Fruit fly (Drosophila melanogaster) whole organism, embryonic: Measurements from ENCODE around the gene Arv1.

Source experiments
- Atf-2 ChIP-seq: fragments of 200-800 bp; sonication (Bioruptor generic); optimal IDR thresholded peaks from 2 replicates; lab custom pipeline; 2016; ENCODE audit warnings: missing biosample characterization, missing genetic modification characterization
- B-H2 ChIP-seq: fragments of 200-800 bp; sonication (Bioruptor generic); optimal IDR thresholded peaks from 2 replicates; lab custom pipeline; 2018; ENCODE audit warnings: missing biosample characterization, mild to moderate bottlenecking, missing genetic modification characterization
- Bgb ChIP-seq: fragments of 200-800 bp; sonication (Bioruptor generic); IDR thresholded peaks from 2 replicates; pipeline ENCODE4 v1.3.6; 2022; ENCODE audit warnings: missing biosample characterization, missing genetic modification characterization; ENCODE audit not compliant: partially characterized antibody
- CG11247 ChIP-seq: fragments of 200-800 bp; sonication (Bioruptor generic); IDR thresholded peaks from 2 replicates; pipeline ENCODE4 v1.3.6; 2022; ENCODE audit warnings: missing biosample characterization, missing genetic modification characterization
- CG12299 ChIP-seq: fragments of 200-800 bp; sonication (Bioruptor generic); optimal IDR thresholded peaks from 2 replicates; lab custom pipeline; 2018; ENCODE audit warnings: missing biosample characterization, mild to moderate bottlenecking, missing genetic modification characterization
- CG13287 ChIP-seq: fragments of 200-800 bp; sonication (Bioruptor generic); IDR thresholded peaks from 2 replicates; pipeline ENCODE4 v1.3.6; 2022; ENCODE audit warnings: missing biosample characterization, missing genetic modification characterization; ENCODE audit not compliant: partially characterized antibody
- CG15514 ChIP-seq: fragments of 200-800 bp; sonication (Bioruptor generic); optimal IDR thresholded peaks from 3 replicates; lab custom pipeline; 2017; ENCODE audit warnings: missing biosample characterization, missing genetic modification characterization, mild to moderate bottlenecking, moderate library complexity, missing genetic modification reagents
- CG17612 ChIP-seq: fragments of 200-800 bp; sonication (Bioruptor generic); IDR thresholded peaks from 2 replicates; pipeline ENCODE4 v1.3.6; 2022; ENCODE audit warnings: missing biosample characterization, missing genetic modification characterization
- CG1792 ChIP-seq: fragments of 200-800 bp; sonication (Bioruptor generic); optimal IDR thresholded peaks from 2 replicates; lab custom pipeline; 2016; ENCODE audit warnings: missing biosample characterization, missing genetic modification characterization
- CG1832 ChIP-seq: fragments of 200-800 bp; sonication (Bioruptor generic); optimal IDR thresholded peaks from 2 replicates; lab custom pipeline; 2017; ENCODE audit warnings: missing biosample characterization, mild to moderate bottlenecking, missing genetic modification characterization, inconsistent platforms
- CG18476 ChIP-seq: fragments of 200-800 bp; sonication (Bioruptor generic); optimal IDR thresholded peaks from 2 replicates; lab custom pipeline; 2016; ENCODE audit warnings: missing biosample characterization, mild to moderate bottlenecking, missing genetic modification characterization
- CG18619 ChIP-seq: fragments of 200-800 bp; sonication (Bioruptor generic); optimal IDR thresholded peaks from 3 replicates; lab custom pipeline; 2017; ENCODE audit warnings: missing biosample characterization, mild to moderate bottlenecking, missing genetic modification characterization
- CG2712 ChIP-seq: fragments of 200-800 bp; optimal IDR thresholded peaks from 3 replicates; lab custom pipeline; 2019; ENCODE audit warnings: missing biosample characterization, mild to moderate bottlenecking, missing genetic modification characterization, moderate library complexity
- CG30431 ChIP-seq: fragments of 200-800 bp; sonication (Bioruptor generic); optimal IDR thresholded peaks from 2 replicates; lab custom pipeline; 2017; ENCODE audit warnings: missing biosample characterization, missing genetic modification characterization
- CG4328 ChIP-seq: fragments of 200-800 bp; sonication (Bioruptor generic); optimal IDR thresholded peaks from 3 replicates; lab custom pipeline; 2017; ENCODE audit warnings: missing biosample characterization, missing genetic modification reagents, missing genetic modification characterization
- CG4730 ChIP-seq: fragments of 200-800 bp; sonication (Bioruptor generic); IDR thresholded peaks from 2 replicates; pipeline ENCODE4 v1.3.6; 2022; ENCODE audit warnings: missing biosample characterization, missing genetic modification characterization
- CG7357 ChIP-seq: fragments of 200-800 bp; sonication (Bioruptor generic); IDR thresholded peaks from 3 replicates; pipeline ENCODE4 v1.3.6; 2022; ENCODE audit warnings: missing biosample characterization, missing genetic modification characterization
- CG7963 ChIP-seq: fragments of 200-800 bp; sonication (Bioruptor generic); IDR thresholded peaks from 3 replicates; pipeline ENCODE4 v1.3.6; 2022; ENCODE audit warnings: missing biosample characterization, missing genetic modification characterization; ENCODE audit not compliant: partially characterized antibody
- Camta ChIP-seq: fragments of 200-800 bp; sonication (Bioruptor generic); optimal IDR thresholded peaks from 2 replicates; lab custom pipeline; 2016; ENCODE audit warnings: missing biosample characterization, missing genetic modification characterization
- Chrac-16 ChIP-seq: fragments of 200-800 bp; sonication (Bioruptor generic); optimal IDR thresholded peaks from 3 replicates; lab custom pipeline; 2016; ENCODE audit warnings: missing biosample characterization, missing genetic modification characterization
- Dll ChIP-seq: fragments of 200-800 bp; sonication (Bioruptor generic); IDR thresholded peaks from 4 replicates; pipeline ENCODE4 v1.3.6; 2022; ENCODE audit warnings: missing biosample characterization, missing genetic modification characterization; ENCODE audit not compliant: partially characterized antibody
- Doc2 ChIP-seq: fragments of 200-800 bp; sonication (Bioruptor generic); IDR thresholded peaks from 2 replicates; pipeline ENCODE4 v1.3.6; 2022; ENCODE audit warnings: missing biosample characterization, missing genetic modification characterization
- E2f2 ChIP-seq: fragments of 200-800 bp; sonication (Bioruptor generic); IDR thresholded peaks from 2 replicates; pipeline ENCODE4 v1.3.6; 2022; ENCODE audit warnings: missing biosample characterization, missing genetic modification characterization
- Ets97D ChIP-seq: fragments of 200-800 bp; sonication (Bioruptor generic); optimal IDR thresholded peaks from 3 replicates; lab custom pipeline; 2016; ENCODE audit warnings: missing biosample characterization, missing genetic modification characterization
- MBD-R2 ChIP-seq: fragments of 200-800 bp; sonication (Bioruptor generic); IDR thresholded peaks from 2 replicates; pipeline ENCODE4 v1.3.6; 2022; ENCODE audit warnings: missing biosample characterization, missing genetic modification characterization
- MESR4 ChIP-seq: fragments of 200-800 bp; sonication (Bioruptor generic); optimal IDR thresholded peaks from 2 replicates; lab custom pipeline; 2018; ENCODE audit warnings: missing biosample characterization, mild to moderate bottlenecking, missing genetic modification characterization, moderate library complexity
- Rfx ChIP-seq: fragments of 200-800 bp; sonication (Bioruptor generic); IDR thresholded peaks from 2 replicates; pipeline ENCODE4 v1.3.6; 2022; ENCODE audit warnings: missing biosample characterization, missing genetic modification characterization
- Sry-β ChIP-seq: fragments of 200-800 bp; sonication (Bioruptor generic); optimal IDR thresholded peaks from 2 replicates; lab custom pipeline; 2018; ENCODE audit warnings: missing biosample characterization, mild to moderate bottlenecking, missing genetic modification characterization, moderate library complexity
- Usf ChIP-seq: fragments of 200-800 bp; sonication (Bioruptor generic); optimal IDR thresholded peaks from 2 replicates; lab custom pipeline; 2017; ENCODE audit warnings: missing genotype, missing biosample characterization, missing genetic modification characterization
- ap ChIP-seq: fragments of 200-800 bp; sonication (Bioruptor generic); IDR thresholded peaks from 2 replicates; pipeline ENCODE4 v1.3.6; 2022; ENCODE audit warnings: missing biosample characterization, missing genetic modification characterization
- bbx ChIP-seq: fragments of 200-800 bp; sonication (Bioruptor generic); IDR thresholded peaks from 2 replicates; pipeline ENCODE4 v1.3.6; 2022; ENCODE audit warnings: missing biosample characterization, missing genetic modification characterization; ENCODE audit not compliant: partially characterized antibody
- cad ChIP-seq: fragments of >200 bp; optimal IDR thresholded peaks from 2 replicates; lab custom pipeline; 2017; ENCODE audit warnings: missing biosample characterization, missing genetic modification characterization
- cwo ChIP-seq: fragments of 200-800 bp; sonication (Bioruptor generic); optimal IDR thresholded peaks from 3 replicates; lab custom pipeline; 2017; ENCODE audit warnings: missing biosample characterization, missing genetic modification characterization, mild to moderate bottlenecking, moderate library complexity, missing genetic modification reagents
- dimm ChIP-seq: fragments of 200-800 bp; sonication (Bioruptor generic); IDR thresholded peaks from 2 replicates; pipeline ENCODE4 v1.3.6; 2022; ENCODE audit warnings: missing biosample characterization, missing genetic modification characterization
- dmrt11E ChIP-seq: fragments of 200-800 bp; sonication (Bioruptor generic); optimal IDR thresholded peaks from 3 replicates; lab custom pipeline; 2018; ENCODE audit warnings: missing biosample characterization, mild to moderate bottlenecking, missing genetic modification characterization, moderate library complexity
- dpn ChIP-seq, 2 experiments: fragments of 200-800 bp; sonication (Bioruptor generic); optimal IDR thresholded peaks; 3 replicates each; lab custom pipeline; 2016; ENCODE audit warnings: missing biosample characterization in 2 of 2, missing genetic modification characterization in 2 of 2
- esg ChIP-seq: fragments of 200-800 bp; sonication (Bioruptor generic); conservative IDR thresholded peaks from 2 replicates; pipeline ENCODE4 v1.3.6; 2022; ENCODE audit warnings: missing biosample characterization, missing genetic modification characterization
- grau ChIP-seq: fragments of 200-800 bp; optimal IDR thresholded peaks from 3 replicates; lab custom pipeline; 2019; ENCODE audit warnings: missing biosample characterization, mild to moderate bottlenecking, missing genetic modification characterization, moderate library complexity
- gt ChIP-seq: fragments of 200-800 bp; sonication (Bioruptor generic); IDR thresholded peaks from 2 replicates; pipeline ENCODE4 v1.3.6; 2022; ENCODE audit warnings: missing biosample characterization, missing genetic modification characterization
- maf-S ChIP-seq: fragments of 200-800 bp; sonication (Bioruptor generic); optimal IDR thresholded peaks from 2 replicates; lab custom pipeline; 2016; ENCODE audit warnings: missing biosample characterization, missing genetic modification characterization
- oc ChIP-seq: fragments of 200-800 bp; sonication (Bioruptor generic); optimal IDR thresholded peaks from 2 replicates; lab custom pipeline; 2018; ENCODE audit warnings: missing biosample characterization, mild to moderate bottlenecking, missing genetic modification characterization, moderate library complexity
- row ChIP-seq: fragments of 200-800 bp; sonication (Bioruptor generic); IDR thresholded peaks from 3 replicates; pipeline ENCODE4 v1.3.6; 2022; ENCODE audit warnings: missing biosample characterization, missing genetic modification characterization
- sima ChIP-seq: fragments of 200-800 bp; sonication (Bioruptor generic); optimal IDR thresholded peaks from 2 replicates; lab custom pipeline; 2016; ENCODE audit warnings: missing biosample characterization, missing genetic modification characterization
- slou ChIP-seq: fragments of 200-800 bp; sonication (Bioruptor generic); optimal IDR thresholded peaks from 3 replicates; lab custom pipeline; 2016; ENCODE audit warnings: missing biosample characterization, missing genetic modification characterization
- ssp ChIP-seq: fragments of 200-800 bp; sonication (Bioruptor generic); IDR thresholded peaks from 2 replicates; pipeline ENCODE4 v1.3.6; 2022; ENCODE audit warnings: missing biosample characterization, missing genetic modification characterization
- stwl ChIP-seq: fragments of 200-800 bp; sonication (Bioruptor generic); optimal IDR thresholded peaks from 3 replicates; lab custom pipeline; 2018; ENCODE audit warnings: missing biosample characterization, mild to moderate bottlenecking, missing genetic modification characterization, moderate library complexity
- tio ChIP-seq: fragments of 200-800 bp; sonication (Bioruptor generic); optimal IDR thresholded peaks from 2 replicates; lab custom pipeline; 2017; ENCODE audit warnings: missing biosample characterization, missing genetic modification characterization, inconsistent platforms
- tll ChIP-seq, 2 experiments: fragments of 200-800 bp in 1 of 2; fragments of >200 bp in 1 of 2; sonication (Bioruptor generic) in 1 of 2; optimal IDR thresholded peaks; 2 replicates each; lab custom pipeline; 2017 to 2019; ENCODE audit warnings: missing biosample characterization in 2 of 2, missing genetic modification characterization in 2 of 2, mild to moderate bottlenecking in 1 of 2, moderate library complexity in 1 of 2
- toy ChIP-seq: fragments of 200-800 bp; sonication (Bioruptor generic); IDR thresholded peaks from 2 replicates; pipeline ENCODE4 v1.3.6; 2022; ENCODE audit warnings: missing biosample characterization, missing genetic modification characterization
- unc-4 ChIP-seq: fragments of 200-800 bp; sonication (Bioruptor generic); IDR thresholded peaks from 2 replicates; pipeline ENCODE4 v1.3.6; 2022; ENCODE audit warnings: missing biosample characterization, missing genetic modification characterization; ENCODE audit not compliant: partially characterized antibody

The Arv1 gene

DNA sequence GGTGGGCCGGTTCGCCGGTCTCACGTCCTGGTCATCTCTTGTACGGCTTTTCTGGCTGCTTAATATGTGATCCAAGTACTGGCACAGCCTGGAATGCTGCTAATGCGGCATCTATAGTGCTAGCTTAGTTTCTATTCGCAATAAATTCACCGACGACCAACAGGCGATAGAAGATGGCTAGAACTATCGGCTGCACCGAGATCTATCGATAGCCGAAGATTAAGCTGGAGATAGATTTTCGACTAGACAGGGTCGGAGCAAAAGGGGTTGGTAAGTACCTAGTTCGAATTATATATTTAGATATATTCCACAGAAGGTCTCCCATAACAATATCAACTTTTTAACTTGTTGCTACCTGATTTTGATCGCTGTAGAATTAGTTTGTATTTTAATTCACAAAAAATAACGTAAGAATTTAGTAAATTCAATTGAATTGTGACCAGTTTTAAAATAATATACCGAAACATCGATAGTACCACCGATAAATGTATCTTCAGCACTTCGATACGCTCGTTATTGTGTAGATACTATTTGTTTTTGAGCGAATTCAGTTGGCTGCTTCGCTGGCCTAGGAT, 21.7 kb downstream of the Arv1 start, which contains the start of the genes Glg1 and M6 (continued):
- TF ChIP-seq Dll (GFP tag; lab: Robert Waterston, UW) (peak; percentile 96), Rfx (GFP tag; lab: Robert Waterston, UW) (peak; percentile 85), ap (GFP tag; lab: Robert Waterston, UW) (no peak), unc-4 (peak; percentile 93), ssp (GFP tag; lab: Robert Waterston, UW) (peak; percentile 44; the same call in 1 of the 2 replicates), toy (GFP tag; lab: Robert Waterston, UW) (no peak), grau (tag; lab: Kevin White, UChicago) (peak; percentile 71), MBD-R2 (GFP tag; lab: Robert Waterston, UW) (peak; percentile 73), CG13287 (GFP tag; lab: Robert Waterston, UW) (peak; percentile 93), CG17612 (no peak), CG4730 (no peak), cad (no peak), Usf (GFP tag; lab: Kevin White, UChicago) (peak; percentile 19), Sry-β (peak; percentile 74), dmrt11E (tag; lab: Kevin White, UChicago) (peak; percentile 51), Doc2 (GFP tag; lab: Robert Waterston, UW) (no peak), CG7357 (GFP tag; lab: Robert Waterston, UW) (peak; percentile 46; the same call in 1 of the 3 replicates), gt (GFP tag; lab: Robert Waterston, UW) (no peak), row (GFP tag; lab: Robert Waterston, UW) (peak; percentile 96), CG4328 (peak; percentile 29), B-H2 (peak; percentile 51), CG18476 (GFP tag; lab: Kevin White, UChicago) (peak; percentile 0), CG18619 (GFP tag; lab: Kevin White, UChicago) (peak; percentile 53), slou (peak; percentile 27), bbx (GFP tag; lab: Robert Waterston, UW) (peak; percentile 93), CG12299 (tag; lab: Kevin White, UChicago) (no peak), maf-S (GFP tag; lab: Kevin White, UChicago) (peak; percentile 47), sima (GFP tag; lab: Kevin White, UChicago) (no peak), Chrac-16 (GFP tag; lab: Kevin White, UChicago) (peak; percentile 62), CG11247 (GFP tag; lab: Robert Waterston, UW) (no peak), Camta (GFP tag; lab: Kevin White, UChicago) (peak; percentile 34), tio (GFP tag; lab: Kevin White, UChicago) (no peak), CG1832 (GFP tag; lab: Kevin White, UChicago) (no peak), Ets97D (GFP tag; lab: Kevin White, UChicago) (peak; percentile 79), tll (GFP tag; optimal IDR thresholded peaks at IDR 0.05; lab: Kevin White, UChicago) (peak in 1 of 2 experiments; percentile 30), CG7963 (peak; percentile 90), Bgb (peak; percentile 94), CG30431 (GFP tag; lab: Kevin White, UChicago) (no peak), dimm (GFP tag; lab: Robert Waterston, UW) (no peak), CG2712 (tag; lab: Kevin White, UChicago) (peak; percentile 82), oc (tag; lab: Kevin White, UChicago) (peak; percentile 82), CG15514 (GFP tag; lab: Kevin White, UChicago) (peak; percentile 72), MESR4 (GFP tag; lab: Kevin White, UChicago) (peak; percentile 58), Atf-2 (no peak), dpn (GFP tag; optimal IDR thresholded peaks at IDR 0.05; lab: Kevin White, UChicago) (peak; percentile 65 to 74), CG1792 (GFP tag; lab: Kevin White, UChicago) (peak; percentile 27), cwo (peak; percentile 47), esg (peak; percentile 23; the same call in 1 of the 2 replicates), E2f2 (GFP tag; lab: Robert Waterston, UW) (peak; percentile 55), stwl (peak; percentile 49)
